Worm (Caenorhabditis elegans) whole organism, L2 larva: ENCODE measurements around the gene F29B9.1.

Source experiments
- C34F6.9 ChIP-seq: fragments of 150-350 bp; optimal IDR thresholded peaks from 2 replicates; lab custom pipeline; 2014; ENCODE audit warnings: missing biosample characterization, missing genetic modification characterization
- F13H6.1 ChIP-seq: sonication (generic microtip); optimal IDR thresholded peaks from 2 replicates; lab custom pipeline; 2016; ENCODE audit warnings: missing genetic modification characterization, missing compliant biosample characterization
- R02D3.7 ChIP-seq: fragments of 150-350 bp; optimal IDR thresholded peaks from 2 replicates; lab custom pipeline; 2014; ENCODE audit warnings: missing biosample characterization, missing genetic modification characterization
- Y55F3AM.14 ChIP-seq: fragments of 200-800 bp; sonication (Bioruptor generic); optimal IDR thresholded peaks from 2 replicates; lab custom pipeline; 2018; ENCODE audit warnings: mild to moderate bottlenecking, missing genetic modification characterization, missing compliant biosample characterization
- alr-1 ChIP-seq: fragments of 150-350 bp; optimal IDR thresholded peaks from 2 replicates; lab custom pipeline; 2014; ENCODE audit warnings: missing biosample characterization, missing genetic modification characterization
- aly-2 ChIP-seq: fragments of 150-350 bp; optimal IDR thresholded peaks from 2 replicates; lab custom pipeline; 2014; ENCODE audit warnings: missing biosample characterization, missing genetic modification characterization
- ama-1 ChIP-seq: fragments of 150-350 bp; optimal IDR thresholded peaks from 2 replicates; lab custom pipeline; 2018; ENCODE audit warnings: inconsistent platforms
- crh-2 ChIP-seq: sonication (generic microtip); optimal IDR thresholded peaks from 2 replicates; lab custom pipeline; 2017; ENCODE audit warnings: missing biosample characterization, missing genetic modification characterization
- dmd-4 ChIP-seq: sonication (generic microtip); optimal IDR thresholded peaks from 2 replicates; lab custom pipeline; 2017; ENCODE audit warnings: missing biosample characterization, missing genetic modification characterization
- elt-1 ChIP-seq: fragments of 150-350 bp; optimal IDR thresholded peaks from 2 replicates; lab custom pipeline; 2014; ENCODE audit warnings: missing biosample characterization, missing genetic modification characterization
- fos-1 ChIP-seq: fragments of 150-350 bp; optimal IDR thresholded peaks from 2 replicates; lab custom pipeline; 2014; ENCODE audit warnings: missing biosample characterization, missing genetic modification characterization
- gmeb-1 ChIP-seq: fragments of 150-350 bp; optimal IDR thresholded peaks from 2 replicates; lab custom pipeline; 2014; ENCODE audit warnings: missing biosample characterization, missing genetic modification characterization
- lin-11 ChIP-seq: fragments of 150-350 bp; sonication (generic microtip); optimal IDR thresholded peaks from 2 replicates; lab custom pipeline; 2014; ENCODE audit warnings: missing biosample characterization, missing genetic modification characterization, inconsistent platforms, mixed read lengths
- lin-13 ChIP-seq: fragments of 150-350 bp; optimal IDR thresholded peaks from 2 replicates; lab custom pipeline; 2014; ENCODE audit warnings: missing biosample characterization, missing genetic modification reagents, missing genetic modification characterization
- lsy-2 ChIP-seq, 2 experiments: fragments of 150-350 bp in 1 of 2; sonication (generic microtip) in 1 of 2; optimal IDR thresholded peaks; 2 replicates each; lab custom pipeline; 2014 to 2017; ENCODE audit warnings: missing biosample characterization in 2 of 2, missing genetic modification characterization in 2 of 2
- mab-5 ChIP-seq: fragments of 150-350 bp; optimal IDR thresholded peaks from 2 replicates; lab custom pipeline; 2014; ENCODE audit warnings: missing biosample characterization, missing genetic modification characterization
- mdl-1 ChIP-seq, 2 experiments: fragments of 150-350 bp in 1 of 2; sonication (generic microtip) in 1 of 2; optimal IDR thresholded peaks; 2 replicates each; lab custom pipeline; 2017; ENCODE audit warnings: missing biosample characterization in 2 of 2, missing genetic modification characterization in 2 of 2
- nhr-10 ChIP-seq: sonication (generic microtip); optimal IDR thresholded peaks from 2 replicates; lab custom pipeline; 2017; ENCODE audit warnings: missing biosample characterization, missing genetic modification characterization
- nhr-129 ChIP-seq: fragments of 150-350 bp; optimal IDR thresholded peaks from 2 replicates; lab custom pipeline; 2014; ENCODE audit warnings: missing biosample characterization, missing genetic modification characterization
- nhr-21 ChIP-seq: fragments of 150-350 bp; optimal IDR thresholded peaks from 2 replicates; lab custom pipeline; 2014; ENCODE audit warnings: missing biosample characterization, missing genetic modification characterization
- nhr-23 ChIP-seq: fragments of 150-350 bp; optimal IDR thresholded peaks from 2 replicates; lab custom pipeline; 2014; ENCODE audit warnings: missing biosample characterization, missing genetic modification reagents, missing genetic modification characterization
- nhr-237 ChIP-seq: fragments of 150-350 bp; optimal IDR thresholded peaks from 2 replicates; lab custom pipeline; 2014; ENCODE audit warnings: missing biosample characterization, missing genetic modification characterization
- nhr-25 ChIP-seq: fragments of 150-350 bp; sonication (generic microtip); optimal IDR thresholded peaks from 3 replicates; lab custom pipeline; 2014; ENCODE audit warnings: missing biosample characterization, missing genetic modification characterization
- nhr-77 ChIP-seq: fragments of 150-350 bp; optimal IDR thresholded peaks from 2 replicates; lab custom pipeline; 2014; ENCODE audit warnings: missing biosample characterization, missing genetic modification characterization
- sem-4 ChIP-seq: fragments of 150-350 bp; optimal IDR thresholded peaks from 2 replicates; lab custom pipeline; 2014; ENCODE audit warnings: missing biosample characterization, missing genetic modification reagents, missing genetic modification characterization
- skn-1 ChIP-seq: sonication (generic microtip); optimal IDR thresholded peaks from 2 replicates; lab custom pipeline; 2017; ENCODE audit warnings: missing biosample characterization, missing genetic modification characterization
- sma-3 ChIP-seq: sonication (generic microtip); optimal IDR thresholded peaks from 2 replicates; lab custom pipeline; 2016; ENCODE audit warnings: missing genetic modification reagents, missing genetic modification characterization, missing compliant biosample characterization
- sma-9 ChIP-seq, 2 experiments: fragments of 150-350 bp in 1 of 2; sonication (generic microtip) in 1 of 2; optimal IDR thresholded peaks; 2 replicates each; lab custom pipeline; 2014 to 2016; ENCODE audit warnings: missing genetic modification characterization in 2 of 2, mild to moderate bottlenecking in 1 of 2, missing biosample characterization in 1 of 2, missing compliant biosample characterization in 1 of 2, missing genetic modification reagents in 1 of 2, moderate library complexity in 1 of 2
- snpc-4 ChIP-seq: fragments of 150-350 bp; optimal IDR thresholded peaks from 2 replicates; lab custom pipeline; 2014; ENCODE audit warnings: missing biosample characterization, missing genetic modification characterization
- unc-55 ChIP-seq: fragments of 150-350 bp; sonication (generic microtip); optimal IDR thresholded peaks from 3 replicates; lab custom pipeline; 2014; ENCODE audit warnings: missing biosample characterization, missing genetic modification reagents, missing genetic modification characterization
- zag-1 ChIP-seq: fragments of 150-350 bp; optimal IDR thresholded peaks from 2 replicates; lab custom pipeline; 2014; ENCODE audit warnings: missing biosample characterization, missing genetic modification characterization
- ztf-1 ChIP-seq: fragments of 200-800 bp; sonication (Bioruptor generic); conservative IDR thresholded peaks from 2 replicates; pipeline ENCODE4 v1.3.6; 2022; ENCODE audit warnings: missing genetic modification characterization, missing compliant biosample characterization
- ztf-11 ChIP-seq: sonication (generic microtip); optimal IDR thresholded peaks from 2 replicates; lab custom pipeline; 2017; ENCODE audit warnings: missing biosample characterization, missing genetic modification characterization
- ztf-4 ChIP-seq: fragments of 150-350 bp; optimal IDR thresholded peaks from 2 replicates; lab custom pipeline; 2014; ENCODE audit warnings: missing biosample characterization, missing genetic modification characterization

Gene F29B9.1

DNA sequence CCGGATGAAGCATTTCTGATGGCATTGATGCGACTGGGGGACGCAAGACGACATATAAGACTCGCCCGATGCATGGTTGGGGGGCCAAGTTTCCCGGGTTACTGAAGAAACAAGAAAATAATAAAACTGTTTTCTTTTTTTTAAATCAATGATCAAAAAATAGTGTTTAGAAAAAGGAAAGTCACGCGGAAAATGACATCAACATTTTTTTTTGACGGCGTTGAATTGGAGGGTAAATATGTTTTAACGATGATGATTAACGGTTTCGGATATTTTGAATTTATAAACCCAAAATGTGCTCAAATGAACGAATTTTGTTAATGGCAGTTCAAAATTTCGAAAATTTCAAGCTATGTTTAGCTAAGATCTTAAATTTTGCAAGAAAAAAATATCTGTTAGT is 38.7 kb downstream of the F29B9.1 start, which contains the start of gene ogdh-1:
Gene ogdh-1, minus strand, starts transcription at position 101 of the 400 bp plus-strand sequence.
- TF ChIP-seq skn-1 (tag; lab: Kevin White, UChicago) = no peak
- TF ChIP-seq R02D3.7 (tag; lab: Kevin White, UChicago) = no peak
- no peak for TF ChIP-seq crh-2 (tag; lab: Kevin White, UChicago)
- TF ChIP-seq elt-1 (tag; lab: Kevin White, UChicago) = no peak
- no peak for TF ChIP-seq nhr-23 (tag; lab: Kevin White, UChicago)
- TF ChIP-seq ama-1 (lab: Kevin White, UChicago) = no peak
- no peak for TF ChIP-seq sma-9 (GFP tag; optimal IDR thresholded peaks at IDR 0.05; lab: Kevin White, UChicago)
- no peak for TF ChIP-seq sma-9 (tag; optimal IDR thresholded peaks at IDR 0.05; lab: Kevin White, UChicago)
- TF ChIP-seq aly-2 (tag; lab: Kevin White, UChicago) = no peak
- no peak for TF ChIP-seq fos-1
- TF ChIP-seq Y55F3AM.14 (GFP tag; lab: Kevin White, UChicago) = no peak
- no peak for TF ChIP-seq nhr-10 (tag; lab: Kevin White, UChicago)
- TF ChIP-seq ztf-1 (GFP tag; lab: Robert Waterston, UW) = no peak
- no peak for TF ChIP-seq nhr-237 (tag; lab: Kevin White, UChicago)

DNA sequence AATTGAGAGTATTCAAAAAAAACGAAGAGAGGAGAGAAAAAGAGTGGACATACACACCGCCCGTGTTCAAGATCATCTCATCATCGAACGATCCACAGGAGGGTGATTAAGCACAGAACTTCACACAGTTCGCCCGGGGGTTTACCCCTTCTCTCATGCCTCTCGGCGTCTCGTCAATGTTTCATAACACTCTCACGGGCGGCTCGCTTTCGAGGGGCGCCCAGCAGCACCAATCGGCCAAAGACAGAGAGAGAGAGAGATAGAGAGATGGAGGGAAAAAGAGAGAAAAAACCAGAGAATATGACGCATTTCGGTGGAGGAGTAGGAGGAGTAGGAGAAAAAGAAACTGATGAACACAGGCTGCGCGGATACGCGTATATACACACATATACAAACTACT is 40.0 kb downstream of the F29B9.1 start:
- TF ChIP-seq lin-13 (GFP tag; lab: Kevin White, UChicago) = peak; percentile 39
- TF ChIP-seq lin-11 = peak; percentile 8
- TF ChIP-seq F13H6.1 (tag; lab: Kevin White, UChicago) = peak; percentile 75
- peak; percentile 91 for TF ChIP-seq fos-1
- TF ChIP-seq mdl-1 (tag; optimal IDR thresholded peaks at IDR 0.05; lab: Kevin White, UChicago) = no peak
- no peak for TF ChIP-seq ztf-1 (GFP tag; lab: Robert Waterston, UW)
- no peak for TF ChIP-seq sem-4
- peak; percentile 68 for TF ChIP-seq sma-9 (GFP tag; optimal IDR thresholded peaks at IDR 0.05; lab: Kevin White, UChicago)
- no peak for TF ChIP-seq sma-9 (tag; optimal IDR thresholded peaks at IDR 0.05; lab: Kevin White, UChicago)
- TF ChIP-seq nhr-129 (tag; lab: Kevin White, UChicago) = peak; percentile 76
- TF ChIP-seq lsy-2 (tag; optimal IDR thresholded peaks at IDR 0.05; lab: Kevin White, UChicago) = peak; percentile 40 to 68
- TF ChIP-seq nhr-21 (tag; lab: Kevin White, UChicago) = peak; percentile 0
- TF ChIP-seq crh-2 (tag; lab: Kevin White, UChicago) = peak; percentile 37
- TF ChIP-seq gmeb-1 (tag; lab: Kevin White, UChicago) = no peak
- TF ChIP-seq nhr-25 (tag; lab: Kevin White, UChicago) = peak; percentile 24
- TF ChIP-seq zag-1 (tag; lab: Kevin White, UChicago) = peak; percentile 40
- TF ChIP-seq unc-55 (GFP tag; lab: Kevin White, UChicago) = peak; percentile 60
- TF ChIP-seq R02D3.7 (tag; lab: Kevin White, UChicago) = no peak
- peak; percentile 15 for TF ChIP-seq ztf-4 (tag; lab: Kevin White, UChicago)
- peak; percentile 74 for TF ChIP-seq sma-3 (GFP tag; lab: Kevin White, UChicago)
- TF ChIP-seq Y55F3AM.14 (GFP tag; lab: Kevin White, UChicago) = peak; percentile 10
- TF ChIP-seq C34F6.9 (tag; lab: Kevin White, UChicago) = peak; percentile 60

ce11 chrIV:4705922-4706321 is 40.7 kb downstream of the F29B9.1 start:
- no peak for TF ChIP-seq gmeb-1 (tag; lab: Kevin White, UChicago)
- no peak for TF ChIP-seq nhr-77 (tag; lab: Kevin White, UChicago)
- TF ChIP-seq ztf-11 (tag; lab: Kevin White, UChicago) = no peak
- no peak for TF ChIP-seq mab-5 (tag; lab: Kevin White, UChicago)
- no peak for TF ChIP-seq elt-1 (tag; lab: Kevin White, UChicago)
- TF ChIP-seq zag-1 (tag; lab: Kevin White, UChicago) = no peak
- no peak for TF ChIP-seq nhr-237 (tag; lab: Kevin White, UChicago)
- TF ChIP-seq, all 48 proteins: peak for 0

ce11 chrIV:4710459-4710858 is 45.3 kb downstream of the F29B9.1 start, which contains the start of gene cif-1:
Gene cif-1 (minus strand): TSS chrIV:4710755.
- no peak for TF ChIP-seq dmd-4
- no peak for TF ChIP-seq ztf-1 (GFP tag; lab: Robert Waterston, UW)

- TF ChIP-seq alr-1 (tag; lab: Kevin White, UChicago) = no peak
- peak in 1 of 2 experiments; percentile 32 for TF ChIP-seq lsy-2 (tag; optimal IDR thresholded peaks at IDR 0.05; lab: Kevin White, UChicago)
- TF ChIP-seq C34F6.9 (tag; lab: Kevin White, UChicago) = peak; percentile 0
- no peak for TF ChIP-seq snpc-4 (tag; lab: Kevin White, UChicago)
- TF ChIP-seq unc-55 (GFP tag; lab: Kevin White, UChicago) = peak; percentile 5
- peak; percentile 29 for TF ChIP-seq sma-3 (GFP tag; lab: Kevin White, UChicago)
These were observed 47.2 kb downstream of the F29B9.1 start, which contains the start of gene yars-2 for ce11 chrIV:4712376-4712775. Gene yars-2 (minus strand): TSS chrIV:4712624.
